Worm (Caenorhabditis elegans) whole organism, L4/young adult: Measurements from ENCODE around the gene hpd-1.

Experiments
- W03F9.2 ChIP-seq: fragments of 150-350 bp; optimal IDR thresholded peaks from 2 replicates; lab custom pipeline; 2014; ENCODE audit warnings: missing biosample characterization, missing genetic modification characterization
- dao-5 ChIP-seq: sonication (generic microtip); optimal IDR thresholded peaks from 2 replicates; lab custom pipeline; 2016; ENCODE audit warnings: missing genotype, missing genetic modification characterization, moderate library complexity, missing compliant biosample characterization
- him-1 ChIP-seq: sonication (generic microtip); optimal IDR thresholded peaks from 2 replicates; lab custom pipeline; 2016; ENCODE audit warnings: missing genotype, missing genetic modification reagents, missing genetic modification characterization, missing compliant biosample characterization

The hpd-1 gene

ce11 chrIII:10535226-10535625, at the start of gene hpd-1:
Gene hpd-1 (plus strand): TSS chrIII:10535526.
- TF ChIP-seq W03F9.2 (tag; lab: Kevin White, UChicago) = no peak
- no peak for TF ChIP-seq him-1 (tag; lab: Kevin White, UChicago)
- no peak for TF ChIP-seq dao-5 (tag; lab: Kevin White, UChicago)

ce11 chrIII:10486455-10486854, 48.9 kb upstream of the hpd-1 start:
- no peak for TF ChIP-seq him-1 (tag; lab: Kevin White, UChicago)
- no peak for TF ChIP-seq dao-5 (tag; lab: Kevin White, UChicago)
- no peak for TF ChIP-seq W03F9.2 (tag; lab: Kevin White, UChicago)

DNA sequence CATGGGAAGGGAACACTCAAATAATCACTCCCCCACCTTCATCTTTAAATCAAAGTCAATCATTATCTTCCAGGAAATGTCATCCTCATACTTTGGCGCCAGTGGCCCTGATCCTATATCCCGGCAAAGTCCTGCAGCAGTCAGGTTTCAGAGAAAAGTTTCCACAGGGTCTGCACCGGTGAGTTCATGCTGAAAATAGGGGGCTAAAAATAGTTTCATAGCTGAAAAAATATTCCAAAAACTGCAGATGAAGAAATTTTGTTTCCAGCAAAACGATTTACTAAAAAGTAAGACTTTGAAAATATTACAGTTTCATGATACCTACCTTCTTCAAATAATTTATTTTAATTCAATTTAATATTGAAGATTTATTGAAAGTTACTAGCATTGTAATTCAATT, 47.3 kb upstream of the hpd-1 start, which contains the start of gene ptr-25:
Gene ptr-25 (plus strand): TSS at position 73 of the 400 bp plus-strand sequence.
- no peak for TF ChIP-seq him-1 (tag; lab: Kevin White, UChicago)
- TF ChIP-seq dao-5 (tag; lab: Kevin White, UChicago) = no peak
- TF ChIP-seq W03F9.2 (tag; lab: Kevin White, UChicago) = no peak

DNA sequence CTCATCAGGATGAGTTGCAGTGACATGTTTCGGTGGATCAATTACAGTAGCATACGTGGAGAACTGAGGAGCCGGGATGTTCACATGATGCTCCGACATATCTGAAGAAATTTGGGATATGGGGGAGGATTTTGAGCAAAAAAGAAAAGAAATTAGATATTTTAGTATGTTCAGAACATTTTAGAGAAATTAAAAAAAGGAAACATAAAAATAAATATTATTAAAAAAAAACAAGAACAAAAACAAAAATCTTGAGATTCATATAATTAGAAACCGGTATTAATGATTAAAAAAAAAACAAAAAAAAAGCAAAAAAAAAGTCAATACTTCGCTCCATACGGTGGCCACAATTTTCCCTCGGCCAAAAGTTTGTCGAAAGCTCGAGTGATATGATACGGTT, 31.6 kb upstream of the hpd-1 start, which contains the start of gene rab-33:
Gene rab-33 (minus strand): TSS at position 101 of the 400 bp plus-strand sequence.
- no peak for TF ChIP-seq dao-5 (tag; lab: Kevin White, UChicago)
- TF ChIP-seq him-1 (tag; lab: Kevin White, UChicago) = no peak
- TF ChIP-seq W03F9.2 (tag; lab: Kevin White, UChicago) = no peak

DNA sequence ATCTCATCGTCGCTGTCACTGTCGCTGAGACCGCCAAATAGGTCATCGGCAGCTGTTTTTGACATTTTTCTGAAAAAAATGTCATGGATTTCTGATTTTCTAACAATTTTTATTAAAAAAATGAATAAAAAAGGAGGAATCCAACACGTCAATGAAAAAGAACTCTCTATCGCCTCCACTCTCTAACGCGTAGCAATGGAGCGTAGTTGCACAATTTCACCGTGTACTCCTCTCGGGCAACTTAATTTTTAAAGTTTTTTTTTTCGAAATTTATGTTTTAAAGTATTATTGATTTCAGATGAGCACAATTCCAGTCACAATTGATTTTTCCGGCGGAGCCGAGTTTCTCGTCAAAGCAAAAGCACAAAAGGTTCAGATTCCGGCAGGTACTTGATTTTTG, 30.1 kb upstream of the hpd-1 start, which contains the start of the genes taf-11.3 and urm-1:
Gene taf-11.3 (minus strand): TSS at position 69 of the 400 bp plus-strand sequence.
Gene urm-1 (plus strand): TSS at position 299 of the 400 bp plus-strand sequence.
- TF ChIP-seq W03F9.2 (tag; lab: Kevin White, UChicago) (peak; percentile 95), him-1 (tag; lab: Kevin White, UChicago) (no peak)

DNA sequence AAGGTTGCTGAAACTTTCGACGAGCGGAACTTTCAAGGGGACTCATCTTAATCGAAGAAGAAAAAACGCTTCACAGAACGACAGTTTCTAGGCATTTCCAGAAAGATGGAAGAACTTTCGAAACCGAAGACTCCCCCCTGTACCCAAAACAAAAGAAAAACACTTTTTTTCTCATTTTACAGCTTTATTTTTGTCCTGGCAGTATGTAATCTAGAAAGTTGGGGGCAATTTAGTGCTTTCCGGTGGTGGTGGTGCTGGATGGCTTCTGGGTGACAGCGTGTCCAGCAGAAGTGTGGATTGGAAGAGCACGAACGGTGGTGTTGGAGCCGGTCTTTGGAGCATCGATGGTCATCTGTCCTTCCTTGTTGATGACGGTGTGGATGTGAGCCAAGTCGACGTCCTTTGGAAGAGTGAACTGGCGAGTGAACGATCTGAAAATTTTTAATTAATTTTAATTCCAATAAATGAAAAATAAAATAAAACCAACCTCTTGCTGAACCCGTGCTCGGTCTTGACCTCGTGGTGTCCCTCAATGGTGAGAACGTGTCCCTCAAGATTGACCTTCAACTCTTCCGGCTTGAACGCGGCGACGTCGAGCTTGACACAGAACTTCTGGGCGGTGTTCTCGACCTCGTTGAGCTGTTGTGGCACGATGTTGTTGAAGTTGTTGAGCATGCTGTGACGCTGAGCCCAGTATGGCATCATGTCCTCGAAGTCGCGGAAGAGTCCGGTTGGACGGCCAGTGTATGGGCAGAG, 29.2 kb upstream of the hpd-1 start:
- TF ChIP-seq dao-5 (tag; lab: Kevin White, UChicago) (peak; percentile 18), him-1 (tag; lab: Kevin White, UChicago) (no peak), W03F9.2 (tag; lab: Kevin White, UChicago) (no peak)

DNA sequence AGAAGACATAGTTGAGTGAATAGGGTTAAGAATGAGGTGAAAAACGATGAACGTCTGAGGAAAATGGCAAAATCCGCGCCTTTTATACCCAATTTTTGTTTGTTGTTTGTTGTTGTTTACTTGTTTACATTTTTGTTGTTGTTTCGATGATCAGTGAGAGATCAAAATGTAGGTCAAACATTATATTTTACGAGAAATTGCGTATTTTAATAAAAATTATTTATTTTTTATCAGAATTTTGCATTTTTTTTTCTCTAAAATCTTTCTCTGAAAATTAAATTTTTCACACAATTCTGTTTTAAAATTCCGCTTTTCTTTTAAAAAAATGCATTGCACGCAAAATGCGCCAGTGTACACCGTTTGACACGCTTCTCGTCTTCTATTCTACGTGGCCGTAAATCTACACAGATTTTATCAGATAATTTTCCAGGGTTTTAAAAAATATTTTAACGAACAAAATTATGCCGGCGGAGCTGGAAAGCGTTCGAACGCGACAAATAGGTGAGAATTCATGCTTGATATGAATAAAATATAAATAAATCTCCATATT, 28.6 kb upstream of the hpd-1 start, which contains the start of the genes sip-1 and sly-1:
Gene sip-1 (minus strand): TSS at position 103 of the 550 bp plus-strand sequence.
Gene sly-1 (plus strand): TSS at position 360 of the 550 bp plus-strand sequence.
- no peak for TF ChIP-seq dao-5 (tag; lab: Kevin White, UChicago)
- TF ChIP-seq W03F9.2 (tag; lab: Kevin White, UChicago) = peak; percentile 84
- TF ChIP-seq him-1 (tag; lab: Kevin White, UChicago) = no peak

DNA sequence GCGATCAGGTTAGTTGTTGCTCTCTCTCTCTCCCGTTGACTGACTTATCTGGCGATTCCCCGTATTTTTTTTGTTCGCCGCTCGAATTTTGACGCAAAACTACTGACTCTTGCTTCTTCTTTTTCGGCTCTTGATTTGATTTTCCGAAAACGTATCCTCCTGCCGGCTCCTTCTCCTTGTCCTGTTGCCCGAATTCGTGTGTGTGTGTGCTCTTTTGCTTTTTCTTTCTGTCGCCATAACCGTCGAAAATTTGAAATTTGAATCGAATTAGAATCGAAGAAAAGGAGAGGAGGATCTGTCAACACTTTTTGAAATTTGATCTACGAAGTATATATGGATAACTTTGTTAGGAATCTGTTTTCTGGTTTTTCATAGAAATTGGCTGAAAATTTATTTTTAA, 22.8 kb upstream of the hpd-1 start:
- TF ChIP-seq W03F9.2 (tag; lab: Kevin White, UChicago) = no peak
- no peak for TF ChIP-seq him-1 (tag; lab: Kevin White, UChicago)
- TF ChIP-seq dao-5 (tag; lab: Kevin White, UChicago) = no peak

ce11 chrIII:10515751-10516150, 19.6 kb upstream of the hpd-1 start:
- TF ChIP-seq him-1 (tag; lab: Kevin White, UChicago) (no peak), W03F9.2 (tag; lab: Kevin White, UChicago) (no peak), dao-5 (tag; lab: Kevin White, UChicago) (no peak)

ce11 chrIII:10518884-10519283, 16.4 kb upstream of the hpd-1 start:
- TF ChIP-seq W03F9.2 (tag; lab: Kevin White, UChicago) (no peak), dao-5 (tag; lab: Kevin White, UChicago) (no peak)

DNA sequence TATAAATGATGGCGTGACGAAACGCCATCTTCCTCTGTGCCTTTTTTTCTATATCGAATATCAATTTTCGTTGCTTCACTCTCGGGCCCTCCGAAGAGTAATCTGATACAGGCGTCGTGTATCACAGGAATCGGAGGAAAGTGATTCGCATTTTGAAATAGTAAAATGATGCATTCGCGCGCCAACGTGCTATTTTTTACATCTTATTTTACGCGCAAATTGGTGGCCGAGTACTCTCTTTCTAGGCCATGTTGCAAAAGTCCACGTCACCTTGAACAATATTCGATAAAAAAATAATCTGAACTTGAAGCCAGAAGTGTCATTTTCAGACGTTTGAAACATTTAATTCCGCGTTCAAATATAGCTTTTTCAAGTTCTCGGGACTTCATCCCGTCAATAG, 15.7 kb upstream of the hpd-1 start:
- no peak for TF ChIP-seq him-1 (tag; lab: Kevin White, UChicago)
- no peak for TF ChIP-seq dao-5 (tag; lab: Kevin White, UChicago)
- TF ChIP-seq W03F9.2 (tag; lab: Kevin White, UChicago) = no peak

DNA sequence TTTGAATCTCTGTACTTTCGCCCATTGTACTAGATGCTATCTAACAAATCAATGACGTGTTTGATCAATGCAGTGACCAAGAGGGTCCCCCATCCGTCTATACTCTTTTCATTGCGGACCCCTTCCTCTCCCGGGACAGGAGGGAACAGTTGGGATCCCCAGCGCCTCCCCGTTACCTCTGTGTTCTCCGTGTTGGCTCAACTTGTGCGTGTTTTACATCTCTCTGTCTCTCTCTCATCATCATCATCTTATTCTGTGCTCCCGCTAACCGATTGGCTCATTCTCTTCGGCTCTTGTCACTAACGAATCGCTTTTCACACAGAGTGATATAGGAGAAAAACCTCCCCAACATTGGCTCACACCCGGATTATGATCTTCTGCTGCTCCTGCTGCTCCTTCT, 14.8 kb upstream of the hpd-1 start, which contains the start of gene unc-49:
Gene unc-49 (plus strand): TSS at position 240 of the 400 bp plus-strand sequence.
- TF ChIP-seq dao-5 (tag; lab: Kevin White, UChicago) = no peak
- TF ChIP-seq W03F9.2 (tag; lab: Kevin White, UChicago) = no peak
- TF ChIP-seq him-1 (tag; lab: Kevin White, UChicago) = no peak

- TF ChIP-seq W03F9.2 (tag; lab: Kevin White, UChicago) (no peak), dao-5 (tag; lab: Kevin White, UChicago) (no peak), him-1 (tag; lab: Kevin White, UChicago) (no peak)
These were observed 14.1 kb upstream of the hpd-1 start for ce11 chrIII:10521219-10521618.
